Worm (Caenorhabditis elegans): ENCODE data around the gene ZK180.6.

Gene ZK180.6

ce11 chrIV:4511259-4511890 lies 13.5 kb downstream of the ZK180.6 start, which contains the start of the genes rfth-1 and ZK180.8 (continued):
- TF ChIP-seq attf-6 (GFP tag; IDR thresholded peaks at IDR 0.05) (no peak), somi-1 (GFP tag; optimal IDR thresholded peaks at IDR 0.05) (peak; percentile 13), attf-3 (GFP tag; conservative IDR thresholded peaks at IDR 0.05) (0 out of 2 replicates have a peak, but pooled peaks have one; percentile 10), him-1 (tag; optimal IDR thresholded peaks at IDR 0.05) (peak; percentile 14), chd-7 (tag; optimal IDR thresholded peaks at IDR 0.05) (peak; percentile 28), ztf-22 (GFP tag; optimal IDR thresholded peaks at IDR 0.05) (no peak)

- TF ChIP-seq lir-1 (GFP tag; conservative IDR thresholded peaks at IDR 0.05) (no peak), F23B12.7 (tag; optimal IDR thresholded peaks at IDR 0.05; ENCODE audit: insufficient read depth) (no peak), zfh-2 (GFP tag; conservative IDR thresholded peaks at IDR 0.05) (peak; percentile 50; the same call in 1 of the 2 replicates), dox-1 (GFP tag; IDR thresholded peaks at IDR 0.05) (peak; percentile 10; the same call in 1 of the 2 replicates)
Measured at ce11 chrIV:4506637-4507036, 18.2 kb downstream of the ZK180.6 start, which contains the start of gene gbb-2. gbb-2 (minus strand) TSS chrIV:4506748.

ce11 chrIV:4505078-4505477 lies 19.8 kb downstream of the ZK180.6 start:
- TF ChIP-seq nhr-80 (tag; optimal IDR thresholded peaks at IDR 0.05) (no peak), aptf-2 (GFP tag; conservative IDR thresholded peaks at IDR 0.05) (no peak), ceh-40 (GFP tag; IDR thresholded peaks at IDR 0.05) (no peak), mes-4 (tag; optimal IDR thresholded peaks at IDR 0.05) (no peak), hmg-20 (GFP tag; IDR thresholded peaks at IDR 0.05) (no peak), hsf-1 (GFP tag; IDR thresholded peaks at IDR 0.05) (no peak), ZK185.1 (tag; optimal IDR thresholded peaks at IDR 0.05; ENCODE audit: poor library complexity, severe bottlenecking) (no peak), ztf-28 (GFP tag; IDR thresholded peaks at IDR 0.05) (no peak), snpc-3.4 (tag; optimal IDR thresholded peaks at IDR 0.05) (no peak), aptf-3 (GFP tag; IDR thresholded peaks at IDR 0.05) (no peak)

ce11 chrIV:4490148-4490652 lies 34.6 kb downstream of the ZK180.6 start, which contains the start of gene ZK180.7:
ZK180.7 (plus strand) TSS chrIV:4490542.
- TF ChIP-seq xnd-1 (tag; optimal IDR thresholded peaks at IDR 0.05) (no peak), zfh-2 (GFP tag; conservative IDR thresholded peaks at IDR 0.05) (peak; percentile 76), ama-1 (optimal IDR thresholded peaks at IDR 0.05) (no peak), ama-1 (GFP tag; optimal IDR thresholded peaks at IDR 0.05) (no peak), egrh-3 (GFP tag; IDR thresholded peaks at IDR 0.05) (peak; percentile 21; the same call in 1 of the 2 replicates), somi-1 (GFP tag; optimal IDR thresholded peaks at IDR 0.05) (no peak)

ce11 chrIV:4486738-4487137 lies 38.1 kb downstream of the ZK180.6 start, which contains the start of gene trx-3:
trx-3 (plus strand) TSS chrIV:4487028.
- TF ChIP-seq madf-6 (GFP tag; IDR thresholded peaks at IDR 0.05) (no peak), nhr-80 (tag; optimal IDR thresholded peaks at IDR 0.05) (peak; percentile 53)

ce11 chrIV:4484555-4484954 lies 40.3 kb downstream of the ZK180.6 start:
- TF ChIP-seq D2030.7 (GFP tag; IDR thresholded peaks at IDR 0.05) = no peak
- peak; percentile 57 for TF ChIP-seq nhr-80 (tag; optimal IDR thresholded peaks at IDR 0.05)

- TF ChIP-seq B0035.1 (tag; optimal IDR thresholded peaks at IDR 0.05) = no peak
- peak; percentile 83 for TF ChIP-seq nhr-80 (tag; optimal IDR thresholded peaks at IDR 0.05)
Measured at ce11 chrIV:4482531-4482930, 42.3 kb downstream of the ZK180.6 start, which contains the start of gene M01H9.4. M01H9.4 (minus strand) TSS chrIV:4482909.

Measured in whole organism, young adult.